Fruit fly (Drosophila melanogaster): ENCODE results near the gene AdoR.

The AdoR gene

dm6 chr3R:30189836-30190235, 40.4 kb upstream of the AdoR start (continued):
- TF ChIP-seq CG17829 (tag; optimal IDR thresholded peaks at IDR 0.05) (peak; percentile 67), kni (GFP tag; optimal IDR thresholded peaks at IDR 0.05) (no peak), eve (GFP tag; optimal IDR thresholded peaks at IDR 0.05) (no peak), tll (GFP tag; optimal IDR thresholded peaks at IDR 0.05) (no peak), Hey (tag; optimal IDR thresholded peaks at IDR 0.05) (no peak), Antp (GFP tag; optimal IDR thresholded peaks at IDR 0.05) (peak; percentile 51), vvl (GFP tag; IDR thresholded peaks at IDR 0.05) (peak; percentile 89), jumu (GFP tag; optimal IDR thresholded peaks at IDR 0.05) (peak; percentile 20), Gug (GFP tag; IDR thresholded peaks at IDR 0.05) (peak; percentile 78), fu2 (GFP tag; optimal IDR thresholded peaks at IDR 0.05) (no peak), mirr (GFP tag; optimal IDR thresholded peaks at IDR 0.05) (no peak), pnt (GFP tag; optimal IDR thresholded peaks at IDR 0.05) (peak; percentile 66), CG9727 (GFP tag; optimal IDR thresholded peaks at IDR 0.05) (peak; percentile 56), CG7745 (tag; optimal IDR thresholded peaks at IDR 0.05) (no peak), Doc2 (GFP tag; IDR thresholded peaks at IDR 0.05) (peak; percentile 38; the same call in 1 of the 2 replicates), CG18764 (GFP tag; optimal IDR thresholded peaks at IDR 0.05) (peak; percentile 35), chm (GFP tag; IDR thresholded peaks at IDR 0.05) (peak; percentile 76), CG2712 (tag; optimal IDR thresholded peaks at IDR 0.05) (peak; percentile 79), CG9215 (GFP tag; IDR thresholded peaks at IDR 0.05) (peak; percentile 63; the same call in 1 of the 2 replicates), corto (GFP tag; optimal IDR thresholded peaks at IDR 0.05) (no peak), CG7271 (tag; optimal IDR thresholded peaks at IDR 0.05) (no peak), CG6683 (GFP tag; optimal IDR thresholded peaks at IDR 0.05) (peak; percentile 28), Doc3 (GFP tag; IDR thresholded peaks at IDR 0.05; ENCODE audit: partially characterized antibody) (no peak), cas (GFP tag; IDR thresholded peaks at IDR 0.05) (no peak), Six4 (GFP tag; optimal IDR thresholded peaks at IDR 0.05) (peak; percentile 41), Oli (tag; optimal IDR thresholded peaks at IDR 0.05) (peak; percentile 81), CG8089 (GFP tag; optimal IDR thresholded peaks at IDR 0.05) (no peak), fd102C (GFP tag; optimal IDR thresholded peaks at IDR 0.05) (no peak), CG7963 (GFP tag; IDR thresholded peaks at IDR 0.05; ENCODE audit: partially characterized antibody) (no peak), CG11085 (GFP tag; IDR thresholded peaks at IDR 0.05) (peak; percentile 36; the same call in 1 of the 2 replicates), cg (GFP tag; optimal IDR thresholded peaks at IDR 0.05) (no peak), Mad (GFP tag; optimal IDR thresholded peaks at IDR 0.05) (no peak), sqz (GFP tag; optimal IDR thresholded peaks at IDR 0.05) (peak; percentile 49), slbo (GFP tag; IDR thresholded peaks at IDR 0.05) (peak; percentile 83), CG32772 (GFP tag; IDR thresholded peaks at IDR 0.05) (peak; percentile 79), CG17385 (GFP tag; optimal IDR thresholded peaks at IDR 0.05) (peak; percentile 71), prd (optimal IDR thresholded peaks at IDR 0.05) (no peak), prd (GFP tag; IDR thresholded peaks at IDR 0.05) (peak; percentile 88), CG2875 (GFP tag; optimal IDR thresholded peaks at IDR 0.05) (peak; percentile 65), grau (tag; optimal IDR thresholded peaks at IDR 0.05) (peak; percentile 67), CG10543 (GFP tag; optimal IDR thresholded peaks at IDR 0.05) (no peak), row (GFP tag; IDR thresholded peaks at IDR 0.05) (peak; percentile 77), CG17912 (GFP tag; optimal IDR thresholded peaks at IDR 0.05) (no peak), CG10979 (tag; optimal IDR thresholded peaks at IDR 0.05) (peak; percentile 74), Nf-YC (tag; optimal IDR thresholded peaks at IDR 0.05) (peak; percentile 52), CG11398 (GFP tag; optimal IDR thresholded peaks at IDR 0.05) (no peak), CG2116 (GFP tag; optimal IDR thresholded peaks at IDR 0.05) (no peak), hkb (optimal IDR thresholded peaks at IDR 0.05) (no peak), hkb (GFP tag; IDR thresholded peaks at IDR 0.05) (peak; percentile 88), bowl (GFP tag; IDR thresholded peaks at IDR 0.05) (no peak), gem (tag; optimal IDR thresholded peaks at IDR 0.05) (peak; percentile 83), eyg (GFP tag; optimal IDR thresholded peaks at IDR 0.05) (no peak)

All from whole organism, embryonic.